Fruit fly (Drosophila melanogaster): Measurements from ENCODE around the gene CG18549.

Gene CG18549

dm6 chr3R:12459879-12460522 lies 10.9 kb downstream of the CG18549 start, which contains the start of the genes CG5961 and Polr3C (continued):
- TF ChIP-seq bbx (GFP tag; IDR thresholded peaks at IDR 0.05; ENCODE audit: partially characterized antibody) (0 out of 2 replicates have a peak, but pooled peaks have one; percentile 31), Hand (GFP tag; optimal IDR thresholded peaks at IDR 0.05) (no peak), CG10267 (tag; optimal IDR thresholded peaks at IDR 0.05) (peak; percentile 45), Dref (GFP tag; IDR thresholded peaks at IDR 0.05) (peak; percentile 56), MESR4 (GFP tag; optimal IDR thresholded peaks at IDR 0.05) (peak; percentile 71), CG17829 (tag; optimal IDR thresholded peaks at IDR 0.05) (peak; percentile 10), tll (GFP tag; optimal IDR thresholded peaks at IDR 0.05) (peak in 1 of 2 experiments; percentile 65), CG7928 (GFP tag; optimal IDR thresholded peaks at IDR 0.05) (no peak), HLH4C (GFP tag; IDR thresholded peaks at IDR 0.05; ENCODE audit: partially characterized antibody) (peak; percentile 33; the same call in 2 of the 3 replicates), Stat92E (GFP tag; optimal IDR thresholded peaks at IDR 0.05) (peak in 1 of 3 experiments; percentile 20), CG3163 (GFP tag; optimal IDR thresholded peaks at IDR 0.05) (peak; percentile 35), chinmo (GFP tag; IDR thresholded peaks at IDR 0.05; ENCODE audit: partially characterized antibody) (0 out of 4 replicates have a peak, but pooled peaks have one; percentile 55), fu2 (GFP tag; optimal IDR thresholded peaks at IDR 0.05) (no peak), pb (GFP tag; optimal IDR thresholded peaks at IDR 0.05) (no peak), Nf-YA (GFP tag; IDR thresholded peaks at IDR 0.05) (no peak), CG12391 (tag; optimal IDR thresholded peaks at IDR 0.05) (peak; percentile 6), YL-1 (GFP tag; optimal IDR thresholded peaks at IDR 0.05) (peak; percentile 65), Blimp-1 (GFP tag; optimal IDR thresholded peaks at IDR 0.05) (no peak), CG11560 (tag; IDR thresholded peaks at IDR 0.05) (peak; percentile 95), sens (GFP tag) (peak; percentile 27), Fer1 (GFP tag; optimal IDR thresholded peaks at IDR 0.05) (peak; percentile 27), E2f2 (GFP tag; IDR thresholded peaks at IDR 0.05) (peak; percentile 75), CG15514 (GFP tag; optimal IDR thresholded peaks at IDR 0.05) (peak; percentile 70), CG34376 (GFP tag; optimal IDR thresholded peaks at IDR 0.05) (peak; percentile 24), CG6791 (GFP tag; IDR thresholded peaks at IDR 0.05; ENCODE audit: partially characterized antibody) (0 out of 3 replicates have a peak, but pooled peaks have one; percentile 19), Doc2 (GFP tag; IDR thresholded peaks at IDR 0.05) (no peak), CG2120 (GFP tag; optimal IDR thresholded peaks at IDR 0.05) (peak; percentile 10), D19B (GFP tag; optimal IDR thresholded peaks at IDR 0.05) (no peak), Dp (GFP tag; optimal IDR thresholded peaks at IDR 0.05) (peak; percentile 71), Opbp (GFP tag; IDR thresholded peaks at IDR 0.05; ENCODE audit: partially characterized antibody) (no peak), psq (GFP tag; optimal IDR thresholded peaks at IDR 0.05) (peak; percentile 80), pzg (GFP tag; optimal IDR thresholded peaks at IDR 0.05) (peak; percentile 63), Med (GFP tag) (peak; percentile 74), CG14710 (tag; optimal IDR thresholded peaks at IDR 0.05) (peak; percentile 56), ttk (GFP tag; IDR thresholded peaks at IDR 0.05) (no peak), Nf-YB (GFP tag; optimal IDR thresholded peaks at IDR 0.05) (no peak), BEAF-32 (GFP tag; optimal IDR thresholded peaks at IDR 0.05) (peak; percentile 51), CG2116 (GFP tag; optimal IDR thresholded peaks at IDR 0.05) (peak; percentile 71), CG8924 (tag; optimal IDR thresholded peaks at IDR 0.05) (peak; percentile 15), sim (GFP tag; IDR thresholded peaks at IDR 0.05) (no peak), CG11093 (GFP tag; IDR thresholded peaks at IDR 0.05) (no peak), crp (GFP tag; optimal IDR thresholded peaks at IDR 0.05) (peak; percentile 18 to 93), MBD-R2 (GFP tag; IDR thresholded peaks at IDR 0.05) (peak; percentile 69), CG4617 (GFP tag; optimal IDR thresholded peaks at IDR 0.05; ENCODE audit: borderline replicate concordance) (peak; percentile 10), CG15601 (tag; optimal IDR thresholded peaks at IDR 0.05) (peak; percentile 61), CG12659 (GFP tag; optimal IDR thresholded peaks at IDR 0.05) (peak; percentile 35), Dll (GFP tag; IDR thresholded peaks at IDR 0.05; ENCODE audit: partially characterized antibody) (peak; percentile 43; the same call in 2 of the 4 replicates)

All from whole organism, embryonic.